Fruit fly (Drosophila melanogaster) whole organism, wandering third instar larva: Measurements from ENCODE around the gene cnc.

ENCODE experiments used
- CG32264 ChIP-seq: fragments of 200-800 bp; sonication (Bioruptor generic); optimal IDR thresholded peaks from 2 replicates; lab custom pipeline; 2016; ENCODE audit warnings: missing biosample characterization, missing genetic modification characterization
- CG9705 ChIP-seq: fragments of 200-800 bp; sonication (Bioruptor generic); optimal IDR thresholded peaks from 2 replicates; lab custom pipeline; 2018; ENCODE audit warnings: missing biosample characterization, mild to moderate bottlenecking, missing genetic modification characterization
- CrebA ChIP-seq: fragments of 200-800 bp; sonication (Bioruptor generic); optimal IDR thresholded peaks from 2 replicates; lab custom pipeline; 2016; ENCODE audit warnings: missing biosample characterization, mild to moderate bottlenecking, missing genetic modification characterization, borderline replicate concordance
- Dfd ChIP-seq: fragments of >200 bp; optimal IDR thresholded peaks from 2 replicates; lab custom pipeline; 2017; ENCODE audit warnings: missing biosample characterization, missing genetic modification characterization
- Dif ChIP-seq: fragments of 200-275, 200-300 bp; sonication (Bioruptor generic); optimal IDR thresholded peaks from 2 replicates; lab custom pipeline; 2018; ENCODE audit warnings: missing biosample characterization, missing genetic modification characterization; ENCODE audit not compliant: partially characterized antibody
- GATAd ChIP-seq: sonication (Bioruptor generic); optimal IDR thresholded peaks from 2 replicates; lab custom pipeline; 2016; ENCODE audit warnings: missing biosample characterization, missing genetic modification characterization
- HLH106 ChIP-seq: fragments of 200-800 bp; optimal IDR thresholded peaks from 3 replicates; lab custom pipeline; 2019; ENCODE audit warnings: missing biosample characterization, mild to moderate bottlenecking, missing genetic modification characterization, moderate library complexity
- Hnf4 ChIP-seq: fragments of 200-800 bp; sonication (Bioruptor generic); optimal IDR thresholded peaks from 2 replicates; lab custom pipeline; 2016; ENCODE audit warnings: missing biosample characterization, mild to moderate bottlenecking, missing genetic modification characterization
- Hr78 ChIP-seq: fragments of >200 bp; optimal IDR thresholded peaks from 2 replicates; lab custom pipeline; 2017; ENCODE audit warnings: missing biosample characterization, missing genetic modification characterization
- Hr83 ChIP-seq: fragments of 200-300 bp; sonication (Bioruptor generic); optimal IDR thresholded peaks from 2 replicates; lab custom pipeline; 2016; ENCODE audit warnings: missing biosample characterization, mild to moderate bottlenecking, missing genetic modification characterization, moderate library complexity; ENCODE audit not compliant: poor library complexity, severe bottlenecking
- Jra ChIP-seq: sonication (Bioruptor generic); optimal IDR thresholded peaks from 2 replicates; lab custom pipeline; 2016; ENCODE audit warnings: missing biosample characterization, missing genetic modification characterization
- Mio ChIP-seq: sonication (Bioruptor generic); optimal IDR thresholded peaks from 2 replicates; lab custom pipeline; 2016; ENCODE audit warnings: missing biosample characterization, missing genetic modification characterization
- Myc ChIP-seq: fragments of >200 bp; optimal IDR thresholded peaks from 2 replicates; lab custom pipeline; 2017
- N ChIP-seq: fragments of >200 bp; optimal IDR thresholded peaks from 2 replicates; lab custom pipeline; 2018; ENCODE audit warnings: missing biosample characterization, missing external identifiers, missing genetic modification characterization
- OdsH ChIP-seq: fragments of 200-800 bp; sonication (Bioruptor generic); optimal IDR thresholded peaks from 2 replicates; lab custom pipeline; 2016; ENCODE audit warnings: missing biosample characterization, mild to moderate bottlenecking, missing genetic modification characterization
- Rel ChIP-seq, 2 experiments: fragments of 200-800 bp; sonication (Bioruptor generic) in 1 of 2; optimal IDR thresholded peaks; 2 replicates in 1 of 2; 3 replicates in 1 of 2; lab custom pipeline; 2016 to 2019; ENCODE audit warnings: mild to moderate bottlenecking in 2 of 2, missing biosample characterization in 2 of 2, missing genetic modification characterization in 2 of 2, moderate library complexity in 1 of 2
- Sp1 ChIP-seq: fragments of 200-800 bp; sonication (Bioruptor generic); optimal IDR thresholded peaks from 3 replicates; lab custom pipeline; 2019; ENCODE audit warnings: missing biosample characterization, mild to moderate bottlenecking, missing genetic modification characterization, moderate library complexity
- Vsx2 ChIP-seq: fragments of 200-300, 225-300 bp; sonication (Bioruptor generic); optimal IDR thresholded peaks from 2 replicates; lab custom pipeline; 2018; ENCODE audit warnings: missing biosample characterization, missing genetic modification characterization; ENCODE audit not compliant: partially characterized antibody
- br ChIP-seq: fragments of 200-800 bp; sonication (Bioruptor generic); optimal IDR thresholded peaks from 2 replicates; lab custom pipeline; 2016; ENCODE audit warnings: missing biosample characterization, missing genetic modification characterization
- brk ChIP-seq: fragments of 200-800 bp; sonication (Bioruptor generic); optimal IDR thresholded peaks from 2 replicates; lab custom pipeline; 2016; ENCODE audit warnings: missing biosample characterization, mild to moderate bottlenecking, missing genetic modification characterization
- dl ChIP-seq, 2 experiments: fragments of 175-275, 200-275 bp in 1 of 2; fragments of 200-275 bp in 1 of 2; sonication (Bioruptor generic); optimal IDR thresholded peaks; lab custom pipeline; 2018; ENCODE audit warnings: mild to moderate bottlenecking in 2 of 2, missing biosample characterization in 2 of 2, missing genetic modification characterization in 2 of 2, moderate library complexity in 2 of 2; ENCODE audit not compliant: partially characterized antibody in 2 of 2, insufficient read depth in 1 of 2
- dmrt93B ChIP-seq: fragments of 200-800 bp; sonication (Bioruptor generic); optimal IDR thresholded peaks from 2 replicates; lab custom pipeline; 2018; ENCODE audit warnings: missing biosample characterization, mild to moderate bottlenecking, missing genetic modification characterization
- ey ChIP-seq: fragments of 200-800 bp; sonication (Bioruptor generic); optimal IDR thresholded peaks from 2 replicates; lab custom pipeline; 2016; ENCODE audit warnings: missing biosample characterization, missing genetic modification characterization
- foxo ChIP-seq, 2 experiments: fragments of 200-800 bp; sonication (Bioruptor generic); optimal IDR thresholded peaks; 2 replicates in 1 of 2; 3 replicates in 1 of 2; lab custom pipeline; 2016 to 2017; ENCODE audit warnings: missing biosample characterization in 2 of 2, missing genetic modification characterization in 2 of 2
- fru ChIP-seq: fragments of 200-800 bp; sonication (Bioruptor generic); optimal IDR thresholded peaks from 3 replicates; lab custom pipeline; 2016; ENCODE audit warnings: missing biosample characterization, mild to moderate bottlenecking, missing genetic modification characterization
- h ChIP-seq: fragments of 200-800 bp; sonication (Bioruptor generic); optimal IDR thresholded peaks from 3 replicates; lab custom pipeline; 2016; ENCODE audit warnings: missing biosample characterization, mild to moderate bottlenecking, missing genetic modification characterization
- lola ChIP-seq: fragments of >200 bp; optimal IDR thresholded peaks from 2 replicates; lab custom pipeline; 2017; ENCODE audit warnings: missing biosample characterization, missing genetic modification characterization
- pan ChIP-seq: fragments of >200 bp; optimal IDR thresholded peaks from 2 replicates; lab custom pipeline; 2017
- psq ChIP-seq: fragments of 200-800 bp; sonication (Bioruptor generic); optimal IDR thresholded peaks from 3 replicates; lab custom pipeline; 2017; ENCODE audit warnings: missing biosample characterization, mild to moderate bottlenecking, missing genetic modification characterization, moderate library complexity
- rgr ChIP-seq: fragments of 200-800 bp; sonication (Bioruptor generic); optimal IDR thresholded peaks from 3 replicates; lab custom pipeline; 2016; ENCODE audit warnings: missing biosample characterization, mild to moderate bottlenecking, missing genetic modification characterization
- sage ChIP-seq: fragments of 200-800 bp; sonication (Bioruptor generic); optimal IDR thresholded peaks from 2 replicates; lab custom pipeline; 2016; ENCODE audit warnings: missing biosample characterization, mild to moderate bottlenecking, missing genetic modification characterization
- sv ChIP-seq: fragments of 200-800 bp; sonication (Bioruptor generic); optimal IDR thresholded peaks from 3 replicates; lab custom pipeline; 2016; ENCODE audit warnings: missing biosample characterization, missing genetic modification characterization
- tai ChIP-seq: sonication (Bioruptor generic); optimal IDR thresholded peaks from 2 replicates; lab custom pipeline; 2016; ENCODE audit warnings: missing biosample characterization, missing genetic modification characterization
- usp ChIP-seq: fragments of >200 bp; optimal IDR thresholded peaks from 2 replicates; lab custom pipeline; 2017; ENCODE audit warnings: missing biosample characterization, missing genetic modification characterization

The cnc gene

DNA sequence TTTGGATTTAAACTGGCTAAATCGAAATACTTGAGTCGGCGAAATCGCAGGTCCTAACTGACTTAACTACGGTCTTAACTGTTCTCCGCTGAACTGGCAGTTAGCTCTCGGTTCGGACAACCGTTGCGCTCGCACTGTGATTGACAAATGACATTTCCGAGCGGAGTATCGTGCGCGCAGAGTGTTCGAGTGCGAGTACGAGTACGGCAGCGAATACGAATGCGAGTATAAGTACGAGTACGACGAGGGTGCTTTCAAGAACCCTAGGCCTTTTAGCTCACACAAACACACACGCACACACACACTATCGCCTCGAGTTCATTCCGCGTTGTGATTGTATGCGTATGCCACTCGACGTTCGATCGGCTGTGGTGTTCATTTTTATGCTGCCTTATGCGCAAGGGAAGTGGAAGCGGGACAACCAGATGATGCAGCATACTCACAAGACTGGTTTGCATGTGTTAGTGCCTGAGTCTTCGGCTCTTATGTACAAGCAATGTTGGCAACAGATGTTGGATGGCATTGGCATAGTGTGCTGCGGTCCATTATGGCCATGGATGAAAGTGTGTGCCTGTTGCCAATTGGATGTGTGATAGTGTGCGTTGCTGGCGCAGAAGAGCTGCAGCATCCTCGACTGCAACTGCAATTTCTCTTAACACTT, 84.7 kb downstream of the cnc start, which contains the start of gene hh (continued):
- TF ChIP-seq Myc (lab: Kevin White, UChicago) (no peak), Mio (GFP tag; lab: Kevin White, UChicago) (no peak), foxo (GFP tag; optimal IDR thresholded peaks at IDR 0.05; lab: Kevin White, UChicago) (no peak), usp (GFP tag; lab: Kevin White, UChicago) (no peak), CG9705 (GFP tag; lab: Kevin White, UChicago) (no peak)

DNA sequence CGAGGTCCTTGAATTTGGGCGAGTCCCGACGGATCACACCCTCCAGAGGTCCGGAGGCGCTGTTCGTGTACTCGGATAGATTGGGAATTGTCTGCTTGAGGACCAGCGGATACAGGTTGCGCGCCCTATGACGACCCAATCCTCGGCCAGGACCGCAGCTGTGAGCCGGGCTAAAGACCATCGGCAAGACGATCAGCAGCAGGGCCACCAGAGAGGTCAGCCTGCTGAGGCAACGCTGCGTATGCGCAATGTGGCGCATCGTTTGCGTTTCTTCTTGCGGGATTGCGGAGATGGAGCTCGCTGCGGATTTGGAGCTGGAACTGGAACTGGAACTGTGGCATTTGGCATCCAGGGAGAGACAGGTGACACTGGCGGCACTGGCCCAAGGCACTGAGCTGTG, 85.4 kb downstream of the cnc start:
- TF ChIP-seq HLH106 (tag; lab: Kevin White, UChicago): no peak
- TF ChIP-seq dl (GFP tag; optimal IDR thresholded peaks at IDR 0.05; lab: Kevin White, UChicago; ENCODE audit: insufficient read depth in 1 of 2, partially characterized antibody in 2 of 2): no peak
- TF ChIP-seq Vsx2 (GFP tag; lab: Kevin White, UChicago): no peak
- TF ChIP-seq rgr (GFP tag; lab: Kevin White, UChicago): no peak
- no peak for TF ChIP-seq N
- TF ChIP-seq CrebA (GFP tag; lab: Kevin White, UChicago): no peak
- TF ChIP-seq GATAd (GFP tag; lab: Kevin White, UChicago): no peak
- TF ChIP-seq Rel (GFP tag; optimal IDR thresholded peaks at IDR 0.05; lab: Kevin White, UChicago): no peak
- TF ChIP-seq Rel (tag; optimal IDR thresholded peaks at IDR 0.05; lab: Kevin White, UChicago): no peak
- TF ChIP-seq psq (GFP tag; lab: Kevin White, UChicago): no peak
- no peak for TF ChIP-seq lola (GFP tag; lab: Kevin White, UChicago)
- no peak for TF ChIP-seq OdsH
- TF ChIP-seq usp (GFP tag; lab: Kevin White, UChicago): no peak
- TF ChIP-seq CG32264 (GFP tag; lab: Kevin White, UChicago): no peak
- TF ChIP-seq tai (GFP tag; lab: Kevin White, UChicago): no peak
- TF ChIP-seq dmrt93B: no peak
- TF ChIP-seq Mio (GFP tag; lab: Kevin White, UChicago): no peak

DNA sequence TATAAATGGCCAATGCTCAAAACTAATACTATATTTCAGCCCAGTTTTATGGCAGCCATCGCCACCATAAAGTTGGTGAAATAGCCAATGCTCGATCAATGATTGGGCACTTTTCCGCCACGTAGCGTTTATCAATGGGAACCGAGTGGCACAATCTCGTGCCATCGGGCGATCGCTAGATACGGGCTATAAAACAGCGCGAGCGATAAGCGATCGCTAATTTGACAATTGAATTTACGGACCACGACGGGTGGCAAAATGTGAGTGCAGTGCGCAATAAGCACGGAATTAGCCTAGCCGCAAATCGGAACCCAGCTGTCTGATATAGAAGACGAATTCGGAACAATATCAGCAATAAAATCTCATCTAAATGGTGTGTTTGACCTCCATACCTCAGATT, 86.2 kb downstream of the cnc start:
- TF ChIP-seq Rel (GFP tag; optimal IDR thresholded peaks at IDR 0.05; lab: Kevin White, UChicago): no peak
- no peak for TF ChIP-seq Rel (tag; optimal IDR thresholded peaks at IDR 0.05; lab: Kevin White, UChicago)
- no peak for TF ChIP-seq usp (GFP tag; lab: Kevin White, UChicago)
- peak; percentile 49 for TF ChIP-seq h
- no peak for TF ChIP-seq sv (GFP tag; lab: Kevin White, UChicago)
- no peak for TF ChIP-seq Hr83 (GFP tag; lab: Kevin White, UChicago)
- TF ChIP-seq ey (GFP tag; lab: Kevin White, UChicago): no peak
- TF ChIP-seq brk (GFP tag; lab: Kevin White, UChicago): no peak
- no peak for TF ChIP-seq GATAd (GFP tag; lab: Kevin White, UChicago)
- TF ChIP-seq Vsx2 (GFP tag; lab: Kevin White, UChicago): peak; percentile 37
- TF ChIP-seq CG9705 (GFP tag; lab: Kevin White, UChicago): no peak
- TF ChIP-seq lola (GFP tag; lab: Kevin White, UChicago): no peak
- no peak for TF ChIP-seq Hnf4 (GFP tag; lab: Kevin White, UChicago)
- no peak for TF ChIP-seq OdsH
- TF ChIP-seq Dif (GFP tag; lab: Kevin White, UChicago): no peak
- TF ChIP-seq psq (GFP tag; lab: Kevin White, UChicago): no peak
- peak; percentile 43 for TF ChIP-seq br (GFP tag; lab: Kevin White, UChicago)
- no peak for TF ChIP-seq Dfd (GFP tag; lab: Kevin White, UChicago)
- no peak for TF ChIP-seq tai (GFP tag; lab: Kevin White, UChicago)
- TF ChIP-seq sage (GFP tag; lab: Kevin White, UChicago): no peak
- TF ChIP-seq Sp1 (GFP tag; lab: Kevin White, UChicago): no peak
- no peak for TF ChIP-seq fru (GFP tag; lab: Kevin White, UChicago)
- no peak for TF ChIP-seq CG32264 (GFP tag; lab: Kevin White, UChicago)
- no peak for TF ChIP-seq Hr78
- TF ChIP-seq Jra: no peak
- TF ChIP-seq CrebA (GFP tag; lab: Kevin White, UChicago): no peak
- TF ChIP-seq dmrt93B: no peak
- no peak for TF ChIP-seq pan (lab: Kevin White, UChicago)
